Worm (Caenorhabditis elegans): ENCODE results near the gene plc-2.

DNA sequence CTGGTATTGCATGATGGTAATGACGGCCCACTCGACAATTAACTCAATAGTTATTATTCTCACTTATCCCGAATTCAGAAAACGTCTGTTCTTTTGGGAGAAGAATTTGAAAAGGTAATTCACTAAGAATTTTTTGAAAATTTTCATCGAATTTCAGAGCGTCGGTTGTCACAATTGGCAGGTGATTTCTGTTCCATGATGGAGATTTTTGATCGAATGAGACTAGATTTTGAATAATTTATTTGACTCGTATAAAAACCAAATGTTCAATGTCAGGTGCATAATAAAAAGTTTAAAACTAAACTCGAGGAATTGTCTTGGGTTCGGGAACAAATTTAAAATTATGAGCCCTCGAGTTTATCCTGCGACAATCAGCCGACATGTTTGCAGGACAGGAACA is 24.3 kb downstream of the plc-2 start, which contains the start of gene sri-25:
- no peak for TF ChIP-seq elt-1 (tag; optimal IDR thresholded peaks at IDR 0.05; ENCODE audit: borderline replicate concordance, insufficient read depth)
- no peak for TF ChIP-seq elt-3 (tag; optimal IDR thresholded peaks at IDR 0.05)
- no peak for TF ChIP-seq unc-62 (GFP tag; optimal IDR thresholded peaks at IDR 0.05)
